Fruit fly (Drosophila melanogaster) whole organism, pupa: Measurements from ENCODE around the gene Rpt4R.

Experiments
- CG10348 ChIP-seq: fragments of 200-800 bp; sonication (Bioruptor generic); IDR thresholded peaks from 2 replicates; pipeline ENCODE4 v1.3.6; 2022; ENCODE audit warnings: missing biosample characterization, missing genetic modification characterization
- CG12605 ChIP-seq: fragments of 200-800 bp; sonication (Bioruptor generic); IDR thresholded peaks from 2 replicates; pipeline ENCODE4 v1.3.6; 2022; ENCODE audit warnings: missing biosample characterization, missing genetic modification characterization
- CG13204 ChIP-seq: fragments of 200-800 bp; sonication (Bioruptor generic); optimal IDR thresholded peaks from 2 replicates; lab custom pipeline; 2018; ENCODE audit warnings: missing biosample characterization, mild to moderate bottlenecking, missing genetic modification characterization, moderate library complexity
- CG14655 ChIP-seq: fragments of 200-800 bp; sonication (Bioruptor generic); optimal IDR thresholded peaks from 3 replicates; lab custom pipeline; 2017; ENCODE audit warnings: mild to moderate bottlenecking, missing biosample characterization, missing genetic modification reagents, missing genetic modification characterization
- CG15710 ChIP-seq: fragments of 200-800 bp; sonication (Bioruptor generic); optimal IDR thresholded peaks from 2 replicates; lab custom pipeline; 2018; ENCODE audit warnings: missing biosample characterization, mild to moderate bottlenecking, missing genetic modification characterization, moderate library complexity
- CG17806 ChIP-seq: fragments of 200-800 bp; sonication (Bioruptor generic); optimal IDR thresholded peaks from 2 replicates; lab custom pipeline; 2018; ENCODE audit warnings: missing biosample characterization, mild to moderate bottlenecking, missing genetic modification characterization, moderate library complexity
- CG32121 ChIP-seq: fragments of 200-800 bp; sonication (Bioruptor generic); IDR thresholded peaks from 2 replicates; pipeline ENCODE4 v1.3.6; 2022; ENCODE audit warnings: missing biosample characterization, missing genetic modification characterization
- CG34367 ChIP-seq: fragments of 200-800 bp; sonication (Bioruptor generic); optimal IDR thresholded peaks from 2 replicates; lab custom pipeline; 2018; ENCODE audit warnings: missing biosample characterization, mild to moderate bottlenecking, missing genetic modification characterization
- CG4496 ChIP-seq: fragments of 200-800 bp; sonication (Bioruptor generic); IDR thresholded peaks from 3 replicates; pipeline ENCODE4 v1.3.6; 2022; ENCODE audit warnings: missing biosample characterization, missing genetic modification characterization
- CG8159 ChIP-seq: fragments of 200-800 bp; sonication (Bioruptor generic); optimal IDR thresholded peaks from 3 replicates; lab custom pipeline; 2018; ENCODE audit warnings: missing biosample characterization, mild to moderate bottlenecking, missing genetic modification characterization, moderate library complexity
- CG8301 ChIP-seq: fragments of 200-800 bp; sonication (Bioruptor generic); optimal IDR thresholded peaks from 2 replicates; lab custom pipeline; 2018; ENCODE audit warnings: missing biosample characterization, mild to moderate bottlenecking, missing genetic modification characterization
- CG9948 ChIP-seq: fragments of 200-800 bp; sonication (Bioruptor generic); optimal IDR thresholded peaks from 2 replicates; lab custom pipeline; 2018; ENCODE audit warnings: missing biosample characterization, mild to moderate bottlenecking, missing genetic modification characterization, moderate library complexity
- D1 ChIP-seq: fragments of 200-800 bp; sonication (Bioruptor generic); optimal IDR thresholded peaks from 2 replicates; lab custom pipeline; 2018; ENCODE audit warnings: missing biosample characterization, mild to moderate bottlenecking, missing genetic modification characterization, moderate library complexity
- EcR ChIP-seq: fragments of 200-800 bp; sonication (Bioruptor generic); optimal IDR thresholded peaks from 3 replicates; lab custom pipeline; 2019; ENCODE audit warnings: missing biosample characterization, missing genetic modification characterization, mild to moderate bottlenecking, moderate library complexity, missing genetic modification reagents
- Ets98B ChIP-seq: fragments of 200-800 bp; sonication (Bioruptor generic); IDR thresholded peaks from 2 replicates; pipeline ENCODE4 v1.3.6; 2022; ENCODE audit warnings: missing biosample characterization, missing genetic modification characterization
- Pif1A ChIP-seq: fragments of 200-800 bp; sonication (Bioruptor generic); optimal IDR thresholded peaks from 3 replicates; lab custom pipeline; 2016; ENCODE audit warnings: missing biosample characterization, missing genetic modification characterization
- Pif1B ChIP-seq: fragments of 200-800 bp; sonication (Bioruptor generic); optimal IDR thresholded peaks from 3 replicates; lab custom pipeline; 2016; ENCODE audit warnings: missing biosample characterization, missing genetic modification characterization
- Snoo ChIP-seq: fragments of 200-800 bp; sonication (Bioruptor generic); optimal IDR thresholded peaks from 3 replicates; lab custom pipeline; 2017; ENCODE audit warnings: missing biosample characterization, mild to moderate bottlenecking, missing genetic modification characterization, inconsistent platforms
- fd96Ca ChIP-seq: fragments of 200-800 bp; sonication (Bioruptor generic); IDR thresholded peaks from 3 replicates; pipeline ENCODE4 v1.3.6; 2022; ENCODE audit warnings: missing biosample characterization, missing genetic modification characterization
- gl ChIP-seq: fragments of 200-800 bp; sonication (Bioruptor generic); optimal IDR thresholded peaks from 2 replicates; lab custom pipeline; 2018; ENCODE audit warnings: missing biosample characterization, mild to moderate bottlenecking, missing genetic modification characterization
- rn ChIP-seq: fragments of 200-800 bp; sonication (Bioruptor generic); IDR thresholded peaks from 2 replicates; pipeline ENCODE4 v1.3.6; 2022; ENCODE audit warnings: missing biosample characterization, missing genetic modification characterization

Rpt4R gene

DNA sequence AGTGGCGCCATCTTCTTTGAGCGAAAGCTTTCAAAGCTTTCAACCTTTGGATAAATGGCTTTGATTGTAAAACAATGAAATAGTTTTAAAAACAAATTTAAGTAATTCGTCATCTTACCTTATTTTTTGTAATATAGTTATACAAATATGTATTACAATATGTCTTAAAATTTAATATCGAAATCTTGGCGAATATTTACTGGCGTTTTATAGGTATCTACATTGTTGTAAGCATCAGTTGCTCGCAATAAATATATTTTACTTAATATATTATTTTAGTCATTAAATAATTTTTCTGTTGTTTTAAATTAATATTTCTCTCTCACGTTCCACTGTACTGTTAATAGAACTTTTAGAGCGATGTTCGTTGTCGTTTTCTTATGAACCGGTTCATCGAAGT lies at the start of gene Rpt4R:
Rpt4R (plus strand) TSS at position 301 of the 400 bp plus-strand sequence.
- TF ChIP-seq CG14655 (GFP tag; lab: Kevin White, UChicago) (no peak), CG17806 (tag; lab: Kevin White, UChicago) (no peak), CG8159 (tag; lab: Kevin White, UChicago) (no peak), CG32121 (GFP tag; lab: Robert Waterston, UW) (no peak), EcR (GFP tag; lab: Kevin White, UChicago) (no peak), Ets98B (GFP tag; lab: Robert Waterston, UW) (no peak), CG10348 (GFP tag; lab: Robert Waterston, UW) (no peak)

dm6 chr3L:11892766-11893165 lies 48.9 kb upstream of the Rpt4R start:
- no peak for TF ChIP-seq Pif1A (GFP tag; lab: Kevin White, UChicago)
- TF ChIP-seq CG8159 (tag; lab: Kevin White, UChicago): no peak
- no peak for TF ChIP-seq CG34367 (tag; lab: Kevin White, UChicago)
- no peak for TF ChIP-seq CG14655 (GFP tag; lab: Kevin White, UChicago)
- no peak for TF ChIP-seq CG10348 (GFP tag; lab: Robert Waterston, UW)
- no peak for TF ChIP-seq EcR (GFP tag; lab: Kevin White, UChicago)
- no peak for TF ChIP-seq CG4496
- TF ChIP-seq CG17806 (tag; lab: Kevin White, UChicago): no peak
- TF ChIP-seq CG13204: no peak

DNA sequence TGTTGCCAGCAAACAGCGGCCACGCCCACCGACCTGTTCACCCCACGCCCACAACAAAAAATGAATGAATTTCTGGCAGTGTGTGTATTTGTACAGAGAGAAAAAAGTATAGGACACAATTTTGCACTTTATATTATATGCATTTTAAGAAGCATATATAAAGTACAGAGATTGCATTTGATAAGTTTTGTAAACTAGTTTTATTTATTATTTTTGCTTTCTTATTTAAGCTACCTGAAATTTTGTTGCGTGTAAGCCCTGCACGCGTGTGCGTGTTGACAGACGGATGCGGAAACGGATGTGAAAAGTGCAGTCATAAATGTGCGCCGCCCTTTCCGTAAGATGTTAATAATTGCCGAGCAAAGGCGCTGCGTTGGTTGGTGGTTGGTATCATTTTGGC lies 45.0 kb upstream of the Rpt4R start:
- TF ChIP-seq CG8159 (tag; lab: Kevin White, UChicago): peak; percentile 56
- TF ChIP-seq CG12605 (GFP tag; lab: Robert Waterston, UW): no peak
- TF ChIP-seq EcR (GFP tag; lab: Kevin White, UChicago): no peak
- peak; percentile 30 for TF ChIP-seq CG17806 (tag; lab: Kevin White, UChicago)
- TF ChIP-seq CG10348 (GFP tag; lab: Robert Waterston, UW): no peak
- no peak for TF ChIP-seq rn (GFP tag; lab: Robert Waterston, UW)
- TF ChIP-seq Snoo (tag; lab: Kevin White, UChicago): no peak
- no peak for TF ChIP-seq gl (tag; lab: Kevin White, UChicago)
- TF ChIP-seq CG13204: no peak
- TF ChIP-seq CG4496: 0 out of 3 replicates have a peak, but pooled peaks have one; percentile 29
- no peak for TF ChIP-seq fd96Ca (GFP tag; lab: Robert Waterston, UW)
- TF ChIP-seq Pif1B: no peak
- TF ChIP-seq CG15710 (tag; lab: Kevin White, UChicago): peak; percentile 42
- peak; percentile 12 for TF ChIP-seq CG14655 (GFP tag; lab: Kevin White, UChicago)
- no peak for TF ChIP-seq CG8301
- no peak for TF ChIP-seq D1
- no peak for TF ChIP-seq Ets98B (GFP tag; lab: Robert Waterston, UW)
- TF ChIP-seq Pif1A (GFP tag; lab: Kevin White, UChicago): no peak
- no peak for TF ChIP-seq CG32121 (GFP tag; lab: Robert Waterston, UW)
- no peak for TF ChIP-seq CG34367 (tag; lab: Kevin White, UChicago)
- TF ChIP-seq CG9948: no peak
- TF ChIP-seq, all 21 proteins: peak for 5

dm6 chr3L:11918217-11918616 lies 23.5 kb upstream of the Rpt4R start:
- TF ChIP-seq Pif1B (no peak), CG14655 (GFP tag; lab: Kevin White, UChicago) (no peak), fd96Ca (GFP tag; lab: Robert Waterston, UW) (no peak), CG10348 (GFP tag; lab: Robert Waterston, UW) (no peak), gl (tag; lab: Kevin White, UChicago) (no peak), CG17806 (tag; lab: Kevin White, UChicago) (no peak), CG8159 (tag; lab: Kevin White, UChicago) (no peak), EcR (GFP tag; lab: Kevin White, UChicago) (no peak), CG9948 (no peak), D1 (no peak), CG32121 (GFP tag; lab: Robert Waterston, UW) (no peak), CG8301 (no peak), Pif1A (GFP tag; lab: Kevin White, UChicago) (no peak), CG34367 (tag; lab: Kevin White, UChicago) (no peak), Ets98B (GFP tag; lab: Robert Waterston, UW) (no peak), rn (GFP tag; lab: Robert Waterston, UW) (no peak), CG13204 (no peak), CG4496 (no peak)

- TF ChIP-seq CG14655 (GFP tag; lab: Kevin White, UChicago): no peak
- TF ChIP-seq D1: no peak
- TF ChIP-seq gl (tag; lab: Kevin White, UChicago): no peak
- TF ChIP-seq CG9948: no peak
- TF ChIP-seq CG32121 (GFP tag; lab: Robert Waterston, UW): no peak
- no peak for TF ChIP-seq CG13204
- no peak for TF ChIP-seq CG17806 (tag; lab: Kevin White, UChicago)
- no peak for TF ChIP-seq Pif1B
- no peak for TF ChIP-seq Ets98B (GFP tag; lab: Robert Waterston, UW)
- TF ChIP-seq Snoo (tag; lab: Kevin White, UChicago): no peak
- no peak for TF ChIP-seq CG10348 (GFP tag; lab: Robert Waterston, UW)
- TF ChIP-seq rn (GFP tag; lab: Robert Waterston, UW): no peak
Observed at dm6 chr3L:11921213-11921612, 20.5 kb upstream of the Rpt4R start, which contains the start of gene CG11588. TSS of gene CG11588 (plus strand) at chr3L:11921513.

- TF ChIP-seq Pif1A (GFP tag; lab: Kevin White, UChicago): no peak
Observed at dm6 chr3L:11924657-11925056, 17.1 kb upstream of the Rpt4R start, which contains the start of gene SdhAL. TSS of gene SdhAL (minus strand) at chr3L:11924757.
